Fruit fly (Drosophila melanogaster) whole organism, embryonic: ENCODE results near the gene Ada1-1.

Experiments
- Asciz ChIP-seq: fragments of 200-800 bp; sonication (Bioruptor generic); optimal IDR thresholded peaks from 2 replicates; lab custom pipeline; 2017; ENCODE audit warnings: missing biosample characterization, mild to moderate bottlenecking, missing genetic modification characterization, missing genetic modification reagents
- Awh ChIP-seq: fragments of 200-800 bp; sonication (Bioruptor generic); IDR thresholded peaks from 2 replicates; pipeline ENCODE4, ENCODE4 v1.3.6; 2022; ENCODE audit warnings: missing biosample characterization, missing genetic modification characterization
- B-H1 ChIP-seq: fragments of 200-800 bp; sonication (Bioruptor generic); IDR thresholded peaks from 3 replicates; pipeline ENCODE4 v1.3.6; 2022; ENCODE audit warnings: missing biosample characterization, missing genetic modification characterization
- Bteb2 ChIP-seq: fragments of 200-800 bp; sonication (Bioruptor generic); optimal IDR thresholded peaks from 2 replicates; lab custom pipeline; 2016; ENCODE audit warnings: missing biosample characterization, missing genetic modification characterization
- CG10147 ChIP-seq: fragments of 200-800 bp; sonication (Bioruptor generic); optimal IDR thresholded peaks from 2 replicates; lab custom pipeline; 2019; ENCODE audit warnings: missing biosample characterization, mild to moderate bottlenecking, missing genetic modification characterization, moderate library complexity
- CG11085 ChIP-seq: fragments of 200-800 bp; sonication (Bioruptor generic); IDR thresholded peaks from 2 replicates; pipeline ENCODE4 v1.3.6; 2022; ENCODE audit warnings: missing biosample characterization, missing genetic modification characterization
- CG13424 ChIP-seq: fragments of 200-800 bp; sonication (Bioruptor generic); optimal IDR thresholded peaks from 2 replicates; lab custom pipeline; 2019; ENCODE audit warnings: missing biosample characterization, mild to moderate bottlenecking, missing genetic modification characterization, moderate library complexity
- CG14965 ChIP-seq: fragments of 200-800 bp; sonication (Bioruptor generic); optimal IDR thresholded peaks from 2 replicates; lab custom pipeline; 2016; ENCODE audit warnings: missing biosample characterization, missing genetic modification characterization, borderline replicate concordance
- CG15011 ChIP-seq: fragments of 200-800 bp; sonication (Bioruptor generic); optimal IDR thresholded peaks from 3 replicates; lab custom pipeline; 2018; ENCODE audit warnings: missing biosample characterization, mild to moderate bottlenecking, missing genetic modification characterization
- CG15479 ChIP-seq: fragments of 200-800 bp; sonication (Bioruptor generic); optimal IDR thresholded peaks from 3 replicates; lab custom pipeline; 2019; ENCODE audit warnings: missing biosample characterization, mild to moderate bottlenecking, missing genetic modification characterization, moderate library complexity
- CG15514 ChIP-seq: fragments of 200-800 bp; sonication (Bioruptor generic); optimal IDR thresholded peaks from 3 replicates; lab custom pipeline; 2017; ENCODE audit warnings: missing biosample characterization, missing genetic modification characterization, mild to moderate bottlenecking, moderate library complexity, missing genetic modification reagents
- CG17361 ChIP-seq: fragments of 200-800 bp; sonication (Bioruptor generic); IDR thresholded peaks from 3 replicates; pipeline ENCODE4 v1.3.6; 2022; ENCODE audit warnings: missing biosample characterization, missing genetic modification characterization
- CG18599 ChIP-seq: fragments of 200-800 bp; sonication (Bioruptor generic); optimal IDR thresholded peaks from 3 replicates; lab custom pipeline; 2017; ENCODE audit warnings: missing biosample characterization, missing genetic modification characterization, mild to moderate bottlenecking, moderate library complexity, missing genetic modification reagents
- CG32532 ChIP-seq: fragments of 200-800 bp; sonication (Bioruptor generic); IDR thresholded peaks from 2 replicates; pipeline ENCODE4 v1.3.6; 2022; ENCODE audit warnings: missing biosample characterization, missing genetic modification characterization
- CG3726 ChIP-seq: fragments of 200-800 bp; sonication (Bioruptor generic); IDR thresholded peaks from 3 replicates; pipeline ENCODE4, ENCODE4 v1.3.6; 2022; ENCODE audit warnings: missing biosample characterization, missing genetic modification characterization
- CG3838 ChIP-seq: fragments of 200-800 bp; sonication (Bioruptor generic); optimal IDR thresholded peaks from 3 replicates; lab custom pipeline; 2016; ENCODE audit warnings: missing biosample characterization, missing genetic modification characterization
- CG6254 ChIP-seq: fragments of 200-800 bp; sonication (Bioruptor generic); optimal IDR thresholded peaks from 3 replicates; lab custom pipeline; 2017; ENCODE audit warnings: mild to moderate bottlenecking, missing biosample characterization, missing genetic modification reagents, missing genetic modification characterization
- CG7745 ChIP-seq: fragments of 200-800 bp; sonication (Bioruptor generic); optimal IDR thresholded peaks from 2 replicates; lab custom pipeline; 2018; ENCODE audit warnings: missing biosample characterization, mild to moderate bottlenecking, missing genetic modification characterization, moderate library complexity
- CG7987 ChIP-seq: fragments of 200-800 bp; sonication (Bioruptor generic); optimal IDR thresholded peaks from 2 replicates; lab custom pipeline; 2018; ENCODE audit warnings: missing biosample characterization, mild to moderate bottlenecking, missing genetic modification characterization, moderate library complexity
- CG8290 ChIP-seq, 3 experiments: fragments of 200-800 bp; sonication (Bioruptor generic); optimal IDR thresholded peaks; 2 replicates each; lab custom pipeline; 2016 to 2019; ENCODE audit warnings: missing biosample characterization in 3 of 3, missing genetic modification characterization in 3 of 3, mild to moderate bottlenecking in 2 of 3, moderate library complexity in 1 of 3
- CG8924 ChIP-seq: fragments of 200-800 bp; optimal IDR thresholded peaks from 3 replicates; lab custom pipeline; 2019; ENCODE audit warnings: missing biosample characterization, mild to moderate bottlenecking, missing genetic modification characterization, moderate library complexity
- CG9817 ChIP-seq: fragments of 200-800 bp; sonication (Bioruptor generic); optimal IDR thresholded peaks from 2 replicates; lab custom pipeline; 2018; ENCODE audit warnings: missing biosample characterization, mild to moderate bottlenecking, missing genetic modification characterization, moderate library complexity
- CkIIα-i1 ChIP-seq: fragments of 200-800 bp; sonication (Bioruptor generic); IDR thresholded peaks from 2 replicates; pipeline ENCODE4 v1.3.6; 2022; ENCODE audit warnings: missing biosample characterization, missing genetic modification characterization
- Doc3 ChIP-seq: fragments of 200-800 bp; sonication (Bioruptor generic); IDR thresholded peaks from 3 replicates; pipeline ENCODE4 v1.3.6; 2022; ENCODE audit warnings: missing biosample characterization, missing genetic modification characterization; ENCODE audit not compliant: partially characterized antibody
- Fer1 ChIP-seq: fragments of 200-800 bp; sonication (Bioruptor generic); optimal IDR thresholded peaks from 2 replicates; lab custom pipeline; 2017; ENCODE audit warnings: missing biosample characterization, mild to moderate bottlenecking, missing genetic modification characterization
- Fer3 ChIP-seq: fragments of 200-800 bp; sonication (Bioruptor generic); optimal IDR thresholded peaks from 2 replicates; lab custom pipeline; 2018; ENCODE audit warnings: missing biosample characterization, mild to moderate bottlenecking, missing genetic modification characterization, moderate library complexity
- Hr78 ChIP-seq, 2 experiments: fragments of 200-800 bp in 1 of 2; fragments of >200 bp in 1 of 2; sonication (Bioruptor generic) in 1 of 2; optimal IDR thresholded peaks; 2 replicates each; lab custom pipeline; 2017 to 2019; ENCODE audit warnings: missing biosample characterization in 2 of 2, missing genetic modification characterization in 2 of 2, mild to moderate bottlenecking in 1 of 2, moderate library complexity in 1 of 2
- Lim3 ChIP-seq: fragments of 200-800 bp; sonication (Bioruptor generic); IDR thresholded peaks from 2 replicates; pipeline ENCODE4 v1.3.6; 2022; ENCODE audit warnings: missing biosample characterization, missing genetic modification characterization
- Oaz ChIP-seq: fragments of 200-800 bp; sonication (Bioruptor generic); IDR thresholded peaks from 2 replicates; pipeline ENCODE4 v1.3.6; 2022; ENCODE audit warnings: missing biosample characterization, missing genetic modification characterization
- Rfx ChIP-seq: fragments of 200-800 bp; sonication (Bioruptor generic); IDR thresholded peaks from 2 replicates; pipeline ENCODE4 v1.3.6; 2022; ENCODE audit warnings: missing biosample characterization, missing genetic modification characterization
- Scr ChIP-seq: fragments of 200-800 bp; sonication (Bioruptor generic); IDR thresholded peaks from 2 replicates; pipeline ENCODE4 v1.3.6; 2022; ENCODE audit warnings: missing biosample characterization, missing genetic modification characterization; ENCODE audit not compliant: partially characterized antibody
- Sry-β ChIP-seq: fragments of 200-800 bp; sonication (Bioruptor generic); optimal IDR thresholded peaks from 2 replicates; lab custom pipeline; 2018; ENCODE audit warnings: missing biosample characterization, mild to moderate bottlenecking, missing genetic modification characterization, moderate library complexity
- Taf1 ChIP-seq: fragments of 200-800 bp; sonication (Bioruptor generic); IDR thresholded peaks from 2 replicates; pipeline ENCODE4 v1.3.6; 2022; ENCODE audit warnings: missing biosample characterization, missing genetic modification characterization
- ara ChIP-seq: fragments of 200-800 bp; sonication (Bioruptor generic); IDR thresholded peaks from 2 replicates; pipeline ENCODE4 v1.3.6; 2022; ENCODE audit warnings: missing biosample characterization, missing genetic modification characterization
- ci ChIP-seq: fragments of 200-800 bp; sonication (Bioruptor generic); IDR thresholded peaks from 3 replicates; pipeline ENCODE4 v1.3.6; 2022; ENCODE audit warnings: missing biosample characterization, missing genetic modification characterization
- danr ChIP-seq: fragments of 200-800 bp; sonication (Bioruptor generic); IDR thresholded peaks from 2 replicates; pipeline ENCODE4 v1.3.6; 2022; ENCODE audit warnings: missing biosample characterization, missing genetic modification characterization
- dati ChIP-seq: fragments of 200-800 bp; sonication (Bioruptor generic); IDR thresholded peaks from 2 replicates; pipeline ENCODE4 v1.3.6; 2022; ENCODE audit warnings: missing biosample characterization, missing genetic modification characterization
- ftz-f1 ChIP-seq: fragments of 200-800 bp; sonication (Bioruptor generic); optimal IDR thresholded peaks from 2 replicates; lab custom pipeline; 2016; ENCODE audit warnings: missing biosample characterization, missing genetic modification characterization
- gcm2 ChIP-seq: fragments of 200-800 bp; sonication (Bioruptor generic); optimal IDR thresholded peaks from 2 replicates; lab custom pipeline; 2016; ENCODE audit warnings: missing biosample characterization, missing genetic modification characterization
- insv ChIP-seq, 2 experiments: fragments of 200-800 bp; sonication (Bioruptor generic); optimal IDR thresholded peaks; 3 replicates each; lab custom pipeline; 2016 to 2018; ENCODE audit warnings: missing biosample characterization in 2 of 2, missing genetic modification characterization in 2 of 2
- odd ChIP-seq: fragments of 200-800 bp; sonication (Bioruptor generic); optimal IDR thresholded peaks from 2 replicates; lab custom pipeline; 2017; ENCODE audit warnings: missing biosample characterization, mild to moderate bottlenecking, missing genetic modification characterization
- row ChIP-seq: fragments of 200-800 bp; sonication (Bioruptor generic); IDR thresholded peaks from 3 replicates; pipeline ENCODE4 v1.3.6; 2022; ENCODE audit warnings: missing biosample characterization, missing genetic modification characterization
- sisA ChIP-seq: fragments of 200-800 bp; sonication (Bioruptor generic); IDR thresholded peaks from 2 replicates; pipeline ENCODE4 v1.3.6; 2022; ENCODE audit warnings: missing biosample characterization, missing genetic modification characterization
- tin ChIP-seq: fragments of 200-800 bp; sonication (Bioruptor generic); optimal IDR thresholded peaks from 3 replicates; lab custom pipeline; 2016; ENCODE audit warnings: missing biosample characterization, missing genetic modification characterization
- ttk ChIP-seq: fragments of 200-800 bp; sonication (Bioruptor generic); IDR thresholded peaks from 2 replicates; pipeline ENCODE4 v2.1.2; 2022; ENCODE audit warnings: missing biosample characterization, missing genetic modification characterization
- zfh1 ChIP-seq: fragments of 200-800 bp; sonication (Bioruptor generic); IDR thresholded peaks from 3 replicates; pipeline ENCODE4 v1.3.6; 2022; ENCODE audit warnings: missing biosample characterization, missing genetic modification characterization

The Ada1-1 gene

DNA sequence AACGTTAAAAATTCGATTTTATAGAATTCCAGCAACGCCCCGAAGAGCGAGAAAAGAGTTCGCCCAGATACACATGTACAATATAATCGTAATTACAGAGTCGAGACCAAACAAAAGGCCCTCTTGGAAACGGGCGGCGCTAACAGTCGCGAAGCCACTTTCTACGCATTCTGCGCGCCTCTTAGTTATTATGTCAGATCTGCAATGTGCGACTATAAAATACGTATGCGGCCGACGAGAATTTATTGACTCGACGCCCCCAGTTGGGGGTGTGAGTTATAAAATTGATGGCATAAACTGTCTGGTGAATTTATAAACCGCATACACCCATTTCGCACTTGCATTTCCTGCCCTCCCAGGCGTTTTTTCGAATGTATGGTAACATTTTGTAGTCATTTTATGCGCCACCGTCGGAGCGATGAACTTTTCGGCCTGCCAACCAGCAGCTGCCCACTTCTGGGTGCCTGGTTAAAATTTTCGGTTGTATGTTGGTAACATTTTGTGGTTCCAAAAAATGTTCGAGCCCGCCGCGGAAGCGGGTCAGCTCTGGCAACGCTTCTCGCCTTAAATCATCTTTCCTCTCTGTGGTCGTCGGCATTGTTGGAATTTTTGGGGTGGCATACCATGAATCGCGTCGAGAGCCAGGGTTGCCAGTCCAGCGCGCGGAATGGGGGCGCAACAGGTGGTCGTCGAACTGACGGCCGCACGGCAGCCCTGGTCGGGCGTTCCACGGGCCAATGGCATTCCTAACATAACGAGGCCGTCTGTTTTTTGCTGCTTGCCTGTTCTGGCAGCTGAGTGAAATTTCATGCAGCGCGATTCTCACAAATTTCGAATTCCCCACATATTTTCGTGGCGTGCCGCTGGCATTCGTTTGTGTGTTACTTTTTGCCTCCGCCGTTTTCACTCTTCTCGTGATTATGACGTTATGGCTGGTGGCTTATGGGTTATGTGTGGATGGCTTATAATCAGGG, 15.4 kb downstream of the Ada1-1 start (continued):
- TF ChIP-seq tin (peak; percentile 76), odd (peak; percentile 20), B-H1 (GFP tag; lab: Robert Waterston, UW) (no peak), Rfx (GFP tag; lab: Robert Waterston, UW) (no peak), CG17361 (no peak), CG18599 (GFP tag; lab: Kevin White, UChicago) (peak; percentile 94), insv (GFP tag; optimal IDR thresholded peaks at IDR 0.05; lab: Kevin White, UChicago) (peak in 1 of 2 experiments; percentile 60), CG10147 (GFP tag; lab: Kevin White, UChicago) (no peak), Asciz (GFP tag; lab: Kevin White, UChicago) (no peak), CG15479 (peak; percentile 90), Hr78 (GFP tag; optimal IDR thresholded peaks at IDR 0.05; lab: Kevin White, UChicago) (peak in 1 of 2 experiments; percentile 93), ftz-f1 (GFP tag; lab: Kevin White, UChicago) (peak; percentile 99), CG7745 (peak; percentile 43), CG8290 (GFP tag; optimal IDR thresholded peaks at IDR 0.05; lab: Kevin White, UChicago) (no peak), CG8290 (tag; optimal IDR thresholded peaks at IDR 0.05; lab: Kevin White, UChicago) (peak; percentile 15 to 96), dati (GFP tag; lab: Robert Waterston, UW) (no peak), CG13424 (tag; lab: Kevin White, UChicago) (peak; percentile 55), Awh (GFP tag; lab: Robert Waterston, UW) (no peak), Fer1 (GFP tag; lab: Kevin White, UChicago) (peak; percentile 90), danr (no peak), CG3838 (GFP tag; lab: Kevin White, UChicago) (peak; percentile 46), CG9817 (tag; lab: Kevin White, UChicago) (peak; percentile 40), sisA (GFP tag; lab: Robert Waterston, UW) (no peak), Scr (no peak), CG15514 (GFP tag; lab: Kevin White, UChicago) (peak; percentile 94), CG32532 (GFP tag; lab: Robert Waterston, UW) (no peak), Bteb2 (GFP tag; lab: Kevin White, UChicago) (peak; percentile 0), CG8924 (tag; lab: Kevin White, UChicago) (peak; percentile 67), gcm2 (peak; percentile 48), Lim3 (no peak), CG6254 (GFP tag; lab: Kevin White, UChicago) (peak; percentile 59), Taf1 (no peak), Doc3 (GFP tag; lab: Robert Waterston, UW) (no peak), Sry-β (GFP tag; lab: Kevin White, UChicago) (peak; percentile 19), CG14965 (GFP tag; lab: Kevin White, UChicago) (peak; percentile 13), Fer3 (tag; lab: Kevin White, UChicago) (peak; percentile 55), row (GFP tag; lab: Robert Waterston, UW) (no peak), ttk (GFP tag; lab: Robert Waterston, UW) (no peak), CG11085 (no peak), Oaz (GFP tag; lab: Robert Waterston, UW) (no peak), ci (GFP tag; lab: Robert Waterston, UW) (no peak), ara (GFP tag; lab: Robert Waterston, UW) (no peak), CG3726 (no peak), CG15011 (peak; percentile 5), zfh1 (GFP tag; lab: Robert Waterston, UW) (no peak), CG7987 (GFP tag; lab: Kevin White, UChicago) (peak; percentile 27), CkIIα-i1 (GFP tag; lab: Robert Waterston, UW) (no peak)
